Worm (Caenorhabditis elegans) whole organism, late embryonic: Measurements from ENCODE around the gene srd-47.

ENCODE experiments used
- hlh-15 ChIP-seq: sonication (generic microtip); optimal IDR thresholded peaks from 2 replicates; lab custom pipeline; 2016; ENCODE audit warnings: missing genetic modification characterization, missing compliant biosample characterization
- hlh-8 ChIP-seq: sonication (generic microtip); optimal IDR thresholded peaks from 2 replicates; lab custom pipeline; 2016; ENCODE audit warnings: missing genotype, missing genetic modification characterization, missing compliant biosample characterization
- sdc-2 ChIP-seq: sonication (generic microtip); optimal IDR thresholded peaks from 2 replicates; lab custom pipeline; 2016; ENCODE audit warnings: missing genotype, missing genetic modification characterization, missing compliant biosample characterization

- no peak for TF ChIP-seq sdc-2
- TF ChIP-seq hlh-8 (tag; lab: Kevin White, UChicago): no peak
- TF ChIP-seq hlh-15 (tag; lab: Kevin White, UChicago): no peak
These were observed 45.2 kb upstream of the srd-47 start, which contains the start of gene C04B4.5 for ce11 chrX:12288254-12288653.
